Worm (Caenorhabditis elegans) whole organism, L2 larva: ENCODE results near the gene R12B2.6.

Experiments
- C34F6.9 ChIP-seq: fragments of 150-350 bp; optimal IDR thresholded peaks from 2 replicates; lab custom pipeline; 2014; ENCODE audit warnings: missing biosample characterization, missing genetic modification characterization
- F13H6.1 ChIP-seq: sonication (generic microtip); optimal IDR thresholded peaks from 2 replicates; lab custom pipeline; 2016; ENCODE audit warnings: missing genetic modification characterization, missing compliant biosample characterization
- R02D3.7 ChIP-seq: fragments of 150-350 bp; optimal IDR thresholded peaks from 2 replicates; lab custom pipeline; 2014; ENCODE audit warnings: missing biosample characterization, missing genetic modification characterization
- Y55F3AM.14 ChIP-seq: fragments of 200-800 bp; sonication (Bioruptor generic); optimal IDR thresholded peaks from 2 replicates; lab custom pipeline; 2018; ENCODE audit warnings: mild to moderate bottlenecking, missing genetic modification characterization, missing compliant biosample characterization
- alr-1 ChIP-seq: fragments of 150-350 bp; optimal IDR thresholded peaks from 2 replicates; lab custom pipeline; 2014; ENCODE audit warnings: missing biosample characterization, missing genetic modification characterization
- aly-2 ChIP-seq: fragments of 150-350 bp; optimal IDR thresholded peaks from 2 replicates; lab custom pipeline; 2014; ENCODE audit warnings: missing biosample characterization, missing genetic modification characterization
- ama-1 ChIP-seq: fragments of 150-350 bp; optimal IDR thresholded peaks from 2 replicates; lab custom pipeline; 2018; ENCODE audit warnings: inconsistent platforms
- blmp-1 ChIP-seq: sonication (generic microtip); optimal IDR thresholded peaks from 2 replicates; lab custom pipeline; 2017; ENCODE audit warnings: missing genetic modification characterization, mild to moderate bottlenecking, missing compliant biosample characterization, antibody characterized with exemption, moderate library complexity; ENCODE audit not compliant: insufficient read depth
- ceh-82 ChIP-seq: fragments of 150-350 bp; optimal IDR thresholded peaks from 2 replicates; lab custom pipeline; 2014; ENCODE audit warnings: missing biosample characterization, missing genetic modification characterization
- crh-2 ChIP-seq: sonication (generic microtip); optimal IDR thresholded peaks from 2 replicates; lab custom pipeline; 2017; ENCODE audit warnings: missing biosample characterization, missing genetic modification characterization
- dmd-4 ChIP-seq: sonication (generic microtip); optimal IDR thresholded peaks from 2 replicates; lab custom pipeline; 2017; ENCODE audit warnings: missing biosample characterization, missing genetic modification characterization
- egl-27 ChIP-seq: sonication (generic microtip); optimal IDR thresholded peaks from 3 replicates; lab custom pipeline; 2017; ENCODE audit warnings: missing biosample characterization, missing genetic modification reagents, missing genetic modification characterization
- elt-1 ChIP-seq: fragments of 150-350 bp; optimal IDR thresholded peaks from 2 replicates; lab custom pipeline; 2014; ENCODE audit warnings: missing biosample characterization, missing genetic modification characterization
- elt-3 ChIP-seq: sonication (generic microtip); optimal IDR thresholded peaks from 2 replicates; lab custom pipeline; 2017; ENCODE audit warnings: missing biosample characterization, missing genetic modification characterization
- gmeb-1 ChIP-seq: fragments of 150-350 bp; optimal IDR thresholded peaks from 2 replicates; lab custom pipeline; 2014; ENCODE audit warnings: missing biosample characterization, missing genetic modification characterization
- lin-13 ChIP-seq: fragments of 150-350 bp; optimal IDR thresholded peaks from 2 replicates; lab custom pipeline; 2014; ENCODE audit warnings: missing biosample characterization, missing genetic modification reagents, missing genetic modification characterization
- lsy-2 ChIP-seq, 2 experiments: fragments of 150-350 bp in 1 of 2; sonication (generic microtip) in 1 of 2; optimal IDR thresholded peaks; 2 replicates each; lab custom pipeline; 2014 to 2017; ENCODE audit warnings: missing biosample characterization in 2 of 2, missing genetic modification characterization in 2 of 2
- mab-5 ChIP-seq: fragments of 150-350 bp; optimal IDR thresholded peaks from 2 replicates; lab custom pipeline; 2014; ENCODE audit warnings: missing biosample characterization, missing genetic modification characterization
- mbf-1 ChIP-seq: sonication (generic microtip); optimal IDR thresholded peaks from 2 replicates; lab custom pipeline; 2017; ENCODE audit warnings: missing biosample characterization, missing genetic modification characterization
- mdl-1 ChIP-seq, 2 experiments: fragments of 150-350 bp in 1 of 2; sonication (generic microtip) in 1 of 2; optimal IDR thresholded peaks; 2 replicates each; lab custom pipeline; 2017; ENCODE audit warnings: missing biosample characterization in 2 of 2, missing genetic modification characterization in 2 of 2
- nhr-10 ChIP-seq: sonication (generic microtip); optimal IDR thresholded peaks from 2 replicates; lab custom pipeline; 2017; ENCODE audit warnings: missing biosample characterization, missing genetic modification characterization
- nhr-12 ChIP-seq: fragments of 150-350 bp; optimal IDR thresholded peaks from 2 replicates; lab custom pipeline; 2014; ENCODE audit warnings: missing biosample characterization, missing genetic modification characterization
- nhr-21 ChIP-seq: fragments of 150-350 bp; optimal IDR thresholded peaks from 2 replicates; lab custom pipeline; 2014; ENCODE audit warnings: missing biosample characterization, missing genetic modification characterization
- nhr-23 ChIP-seq: fragments of 150-350 bp; optimal IDR thresholded peaks from 2 replicates; lab custom pipeline; 2014; ENCODE audit warnings: missing biosample characterization, missing genetic modification reagents, missing genetic modification characterization
- nhr-237 ChIP-seq: fragments of 150-350 bp; optimal IDR thresholded peaks from 2 replicates; lab custom pipeline; 2014; ENCODE audit warnings: missing biosample characterization, missing genetic modification characterization
- nhr-6 ChIP-seq: fragments of 150-350 bp; optimal IDR thresholded peaks from 2 replicates; lab custom pipeline; 2014; ENCODE audit warnings: missing biosample characterization, missing genetic modification characterization
- skn-1 ChIP-seq: sonication (generic microtip); optimal IDR thresholded peaks from 2 replicates; lab custom pipeline; 2017; ENCODE audit warnings: missing biosample characterization, missing genetic modification characterization
- sma-3 ChIP-seq: sonication (generic microtip); optimal IDR thresholded peaks from 2 replicates; lab custom pipeline; 2016; ENCODE audit warnings: missing genetic modification reagents, missing genetic modification characterization, missing compliant biosample characterization
- sma-9 ChIP-seq, 2 experiments: fragments of 150-350 bp in 1 of 2; sonication (generic microtip) in 1 of 2; optimal IDR thresholded peaks; 2 replicates each; lab custom pipeline; 2014 to 2016; ENCODE audit warnings: missing genetic modification characterization in 2 of 2, mild to moderate bottlenecking in 1 of 2, missing biosample characterization in 1 of 2, missing compliant biosample characterization in 1 of 2, missing genetic modification reagents in 1 of 2, moderate library complexity in 1 of 2
- snpc-4 ChIP-seq: fragments of 150-350 bp; optimal IDR thresholded peaks from 2 replicates; lab custom pipeline; 2014; ENCODE audit warnings: missing biosample characterization, missing genetic modification characterization
- unc-39 ChIP-seq: fragments of 150-350 bp; optimal IDR thresholded peaks from 2 replicates; lab custom pipeline; 2014; ENCODE audit warnings: missing biosample characterization, missing genetic modification characterization
- unc-55 ChIP-seq: fragments of 150-350 bp; sonication (generic microtip); optimal IDR thresholded peaks from 3 replicates; lab custom pipeline; 2014; ENCODE audit warnings: missing biosample characterization, missing genetic modification reagents, missing genetic modification characterization
- unc-62 ChIP-seq: fragments of 150-350 bp; optimal IDR thresholded peaks from 2 replicates; lab custom pipeline; 2014; ENCODE audit warnings: missing biosample characterization, missing genetic modification reagents, missing genetic modification characterization
- zag-1 ChIP-seq: fragments of 150-350 bp; optimal IDR thresholded peaks from 2 replicates; lab custom pipeline; 2014; ENCODE audit warnings: missing biosample characterization, missing genetic modification characterization
- ztf-1 ChIP-seq: fragments of 200-800 bp; sonication (Bioruptor generic); conservative IDR thresholded peaks from 2 replicates; pipeline ENCODE4 v1.3.6; 2022; ENCODE audit warnings: missing genetic modification characterization, missing compliant biosample characterization
- ztf-11 ChIP-seq: sonication (generic microtip); optimal IDR thresholded peaks from 2 replicates; lab custom pipeline; 2017; ENCODE audit warnings: missing biosample characterization, missing genetic modification characterization
- ztf-4 ChIP-seq: fragments of 150-350 bp; optimal IDR thresholded peaks from 2 replicates; lab custom pipeline; 2014; ENCODE audit warnings: missing biosample characterization, missing genetic modification characterization

R12B2.6 gene

DNA sequence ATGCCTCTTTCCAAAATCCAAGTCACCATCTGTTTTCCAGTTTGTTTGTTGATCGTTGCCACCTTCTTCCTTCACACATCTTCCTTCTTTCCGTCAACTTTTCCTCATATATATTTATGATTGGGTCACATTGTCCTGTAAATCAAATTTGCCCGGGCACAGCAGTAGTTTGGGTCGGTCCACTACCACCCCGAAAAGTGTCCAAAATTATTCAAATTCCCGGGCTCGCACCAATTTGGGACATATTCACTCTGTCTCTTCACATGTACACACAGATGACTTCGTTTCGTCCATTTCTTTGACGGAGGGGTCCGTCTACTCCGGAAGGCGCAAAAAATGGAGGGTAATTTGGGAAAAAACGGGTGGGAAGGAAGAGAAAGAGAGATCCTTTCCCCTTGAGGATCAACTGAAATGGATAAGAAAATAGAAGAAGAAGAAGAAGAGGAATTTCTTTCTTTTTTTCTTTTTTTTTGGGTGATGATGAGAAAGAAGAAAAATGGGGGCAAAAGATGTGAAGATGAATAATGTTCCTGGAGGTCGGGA, 7.0 kb downstream of the R12B2.6 start:
- TF ChIP-seq Y55F3AM.14 (GFP tag; lab: Kevin White, UChicago) (no peak), aly-2 (no peak), lsy-2 (tag; optimal IDR thresholded peaks at IDR 0.05; lab: Kevin White, UChicago) (no peak), R02D3.7 (tag; lab: Kevin White, UChicago) (no peak), ama-1 (lab: Kevin White, UChicago) (no peak), snpc-4 (tag; lab: Kevin White, UChicago) (no peak), nhr-6 (tag; lab: Kevin White, UChicago) (no peak), sma-9 (GFP tag; optimal IDR thresholded peaks at IDR 0.05; lab: Kevin White, UChicago) (no peak), sma-9 (tag; optimal IDR thresholded peaks at IDR 0.05; lab: Kevin White, UChicago) (no peak), C34F6.9 (tag; lab: Kevin White, UChicago) (peak; percentile 15), gmeb-1 (tag; lab: Kevin White, UChicago) (no peak), dmd-4 (no peak), zag-1 (peak; percentile 3), F13H6.1 (tag; lab: Kevin White, UChicago) (peak; percentile 48), mbf-1 (tag; lab: Kevin White, UChicago) (no peak), unc-62 (GFP tag; lab: Kevin White, UChicago) (no peak), blmp-1 (tag; lab: Kevin White, UChicago) (no peak), ztf-4 (tag; lab: Kevin White, UChicago) (no peak), nhr-10 (tag; lab: Kevin White, UChicago) (no peak), ztf-1 (GFP tag; lab: Robert Waterston, UW) (no peak), ztf-11 (tag; lab: Kevin White, UChicago) (no peak), ceh-82 (tag; lab: Kevin White, UChicago) (no peak), elt-1 (no peak), nhr-21 (tag; lab: Kevin White, UChicago) (no peak), elt-3 (tag; lab: Kevin White, UChicago) (no peak), mdl-1 (tag; optimal IDR thresholded peaks at IDR 0.05; lab: Kevin White, UChicago) (no peak), egl-27 (tag; lab: Kevin White, UChicago) (no peak)

DNA sequence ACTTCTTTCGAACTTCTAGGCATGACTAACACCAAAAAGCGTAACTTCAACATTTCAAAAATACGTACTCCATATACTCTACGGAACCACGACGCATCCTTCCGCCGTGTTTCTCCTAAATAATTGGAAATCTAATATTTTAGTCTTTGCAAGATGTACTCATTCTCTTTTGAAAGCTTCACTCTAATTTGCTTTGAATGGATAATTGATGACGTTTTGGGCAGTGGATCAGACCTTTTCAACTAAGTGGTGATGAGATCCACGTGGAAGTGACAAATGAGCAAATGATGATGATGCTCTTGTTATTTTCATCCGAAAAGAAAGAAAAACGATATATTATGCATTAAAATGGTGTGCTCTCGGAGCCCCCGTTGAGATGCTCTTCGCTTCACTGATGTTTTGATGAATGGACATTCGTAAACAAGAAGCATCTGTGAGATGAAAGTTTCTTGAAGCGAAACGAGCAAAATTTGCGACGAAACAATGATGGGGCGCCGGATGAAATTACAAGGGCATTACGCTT, 9.4 kb downstream of the R12B2.6 start:
- TF ChIP-seq zag-1 (peak; percentile 18), nhr-23 (tag; lab: Kevin White, UChicago) (no peak), dmd-4 (no peak), nhr-237 (no peak), crh-2 (tag; lab: Kevin White, UChicago) (peak; percentile 4), unc-55 (GFP tag; lab: Kevin White, UChicago) (peak; percentile 3), elt-3 (tag; lab: Kevin White, UChicago) (no peak), lin-13 (GFP tag; lab: Kevin White, UChicago) (no peak)

DNA sequence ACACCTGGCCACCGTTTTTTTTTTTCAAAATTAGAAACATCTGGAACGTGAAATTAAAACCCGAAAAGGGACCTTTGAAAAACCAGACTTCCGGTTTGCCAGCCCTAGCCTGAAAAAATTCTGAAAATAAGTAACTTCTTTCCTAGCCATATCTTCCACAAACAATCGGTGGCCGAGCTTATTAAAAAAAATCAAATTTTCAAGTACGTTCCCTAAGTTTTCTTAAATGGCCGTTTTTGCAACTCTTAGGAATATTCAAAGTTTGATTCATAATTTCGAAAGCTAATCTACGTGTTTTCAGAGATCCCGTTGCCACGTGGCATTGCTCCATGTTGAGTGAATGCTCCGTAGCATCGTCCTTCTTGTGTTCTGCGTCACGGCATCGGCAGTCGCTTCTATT, 10.3 kb downstream of the R12B2.6 start, which contains the start of gene R12B2.8:
TSS of gene R12B2.8 (plus strand) at position 301 of the 400 bp plus-strand sequence.
- TF ChIP-seq mab-5: no peak
- no peak for TF ChIP-seq nhr-6 (tag; lab: Kevin White, UChicago)
- no peak for TF ChIP-seq unc-62 (GFP tag; lab: Kevin White, UChicago)
- TF ChIP-seq egl-27 (tag; lab: Kevin White, UChicago): no peak
- TF ChIP-seq elt-3 (tag; lab: Kevin White, UChicago): no peak
- TF ChIP-seq crh-2 (tag; lab: Kevin White, UChicago): no peak
- no peak for TF ChIP-seq nhr-12 (tag; lab: Kevin White, UChicago)
- no peak for TF ChIP-seq skn-1
- no peak for TF ChIP-seq mbf-1 (tag; lab: Kevin White, UChicago)
- TF ChIP-seq ztf-11 (tag; lab: Kevin White, UChicago): no peak
- TF ChIP-seq alr-1: no peak
- no peak for TF ChIP-seq sma-3 (GFP tag; lab: Kevin White, UChicago)
- TF ChIP-seq sma-9 (GFP tag; optimal IDR thresholded peaks at IDR 0.05; lab: Kevin White, UChicago): no peak
- no peak for TF ChIP-seq sma-9 (tag; optimal IDR thresholded peaks at IDR 0.05; lab: Kevin White, UChicago)
- no peak for TF ChIP-seq unc-39
